Worm (Caenorhabditis elegans): ENCODE results near the gene Y48G9A.9.

ce11 chrIII:2112601-2113176 is 20.2 kb downstream of the Y48G9A.9 start:
- TF ChIP-seq lsy-2 (tag; optimal IDR thresholded peaks at IDR 0.05) (no peak), set-16 (GFP tag; IDR thresholded peaks at IDR 0.05) (no peak), php-3 (GFP tag; IDR thresholded peaks at IDR 0.05) (no peak)

Data from whole organism, L4 larva.